Fruit fly (Drosophila melanogaster) whole organism, adult: ENCODE data around the gene PPYR1.

Experiments used
- CG12768 ChIP-seq: fragments of 200-800 bp; sonication (Bioruptor generic); optimal IDR thresholded peaks from 2 replicates; lab custom pipeline; 2017; ENCODE audit warnings: missing biosample characterization, missing genetic modification characterization, mild to moderate bottlenecking, moderate library complexity, missing genetic modification reagents
- CG14711 ChIP-seq: fragments of 200-800 bp; sonication (Bioruptor generic); optimal IDR thresholded peaks from 2 replicates; lab custom pipeline; 2018; ENCODE audit warnings: missing biosample characterization, mild to moderate bottlenecking, missing genetic modification characterization, moderate library complexity
- CG33017 ChIP-seq: fragments of 200-800 bp; sonication (Bioruptor generic); optimal IDR thresholded peaks from 2 replicates; lab custom pipeline; 2018; ENCODE audit warnings: missing biosample characterization, mild to moderate bottlenecking, missing genetic modification characterization, moderate library complexity
- Clk ChIP-seq: fragments of 200-800 bp; sonication (Bioruptor generic); optimal IDR thresholded peaks from 2 replicates; lab custom pipeline; 2017; ENCODE audit warnings: missing biosample characterization, missing genetic modification characterization
- Crg-1 ChIP-seq: fragments of 200-800 bp; sonication (Bioruptor generic); optimal IDR thresholded peaks from 2 replicates; lab custom pipeline; 2016; ENCODE audit warnings: missing biosample characterization, missing genetic modification characterization
- Mnt ChIP-seq: fragments of 200-800 bp; sonication (Bioruptor generic); optimal IDR thresholded peaks from 2 replicates; lab custom pipeline; 2016; ENCODE audit warnings: missing biosample characterization, mild to moderate bottlenecking, missing genetic modification characterization
- cic ChIP-seq: fragments of 200-800 bp; sonication (Bioruptor generic); optimal IDR thresholded peaks from 2 replicates; lab custom pipeline; 2017; ENCODE audit warnings: missing biosample characterization, mild to moderate bottlenecking, missing genetic modification characterization, moderate library complexity
- cnc ChIP-seq, 2 experiments: fragments of >200 bp; optimal IDR thresholded peaks; 2 replicates each; lab custom pipeline; 2017
- kay ChIP-seq: fragments of 200-800 bp; sonication (Bioruptor generic); peaks from one replicate; lab custom pipeline; 2016; ENCODE audit warnings: missing biosample characterization, missing genetic modification characterization, borderline replicate concordance
- ovo ChIP-seq: fragments of 200-800 bp; sonication (Bioruptor generic); optimal IDR thresholded peaks from 2 replicates; lab custom pipeline; 2016; ENCODE audit warnings: missing biosample characterization, missing genetic modification characterization
- tj ChIP-seq: fragments of 200-800 bp; sonication (Bioruptor generic); optimal IDR thresholded peaks from 3 replicates; lab custom pipeline; 2017; ENCODE audit warnings: missing biosample characterization, mild to moderate bottlenecking, missing genetic modification characterization, moderate library complexity

The PPYR1 gene

dm6 chrX:15199845-15200432 is 44.8 kb downstream of the PPYR1 start:
- TF ChIP-seq kay (GFP tag; lab: Kevin White, UChicago): no peak
- TF ChIP-seq CG12768: no peak
- no peak for TF ChIP-seq CG14711 (tag; lab: Kevin White, UChicago)
- no peak for TF ChIP-seq cic (GFP tag; lab: Kevin White, UChicago)
- no peak for TF ChIP-seq ovo (GFP tag; lab: Kevin White, UChicago)
- no peak for TF ChIP-seq Mnt (GFP tag; lab: Kevin White, UChicago)
- no peak for TF ChIP-seq tj (GFP tag; lab: Kevin White, UChicago)
- TF ChIP-seq Clk (GFP tag; lab: Kevin White, UChicago): no peak
- TF ChIP-seq Crg-1 (GFP tag; lab: Kevin White, UChicago): no peak
- TF ChIP-seq cnc (optimal IDR thresholded peaks at IDR 0.05; lab: Kevin White, UChicago): no peak
- no peak for TF ChIP-seq CG33017 (tag; lab: Kevin White, UChicago)
